Fruit fly (Drosophila melanogaster) whole organism, embryonic: ENCODE measurements around the gene CG10809.
A peak's percentile ranks its signal among the peaks of the same experiment; 100 is the strongest.

Source experiments
- Atf3 ChIP-seq: fragments of 200-800 bp; sonication (Bioruptor generic); optimal IDR thresholded peaks from 3 replicates; lab custom pipeline; 2016; ENCODE audit warnings: missing biosample characterization, missing genetic modification characterization
- Blimp-1 ChIP-seq: fragments of 200-800 bp; sonication (Bioruptor generic); optimal IDR thresholded peaks from 3 replicates; lab custom pipeline; 2018; ENCODE audit warnings: missing biosample characterization, missing genetic modification characterization, mild to moderate bottlenecking, moderate library complexity, missing genetic modification reagents
- CG10147 ChIP-seq: fragments of 200-800 bp; sonication (Bioruptor generic); optimal IDR thresholded peaks from 2 replicates; lab custom pipeline; 2019; ENCODE audit warnings: missing biosample characterization, mild to moderate bottlenecking, missing genetic modification characterization, moderate library complexity
- CG1024 ChIP-seq: fragments of 200-800 bp; sonication (Bioruptor generic); IDR thresholded peaks from 2 replicates; pipeline ENCODE4 v1.3.6; 2022; ENCODE audit warnings: missing biosample characterization, missing genetic modification characterization
- CG10462 ChIP-seq: fragments of 200-800 bp; sonication (Bioruptor generic); optimal IDR thresholded peaks from 2 replicates; lab custom pipeline; 2016; ENCODE audit warnings: missing biosample characterization, missing genetic modification characterization
- CG10543 ChIP-seq: fragments of 200-800 bp; sonication (Bioruptor generic); optimal IDR thresholded peaks from 3 replicates; lab custom pipeline; 2017; ENCODE audit warnings: missing biosample characterization, mild to moderate bottlenecking, missing genetic modification characterization, moderate library complexity
- CG12155 ChIP-seq: fragments of 200-800 bp; sonication (Bioruptor generic); optimal IDR thresholded peaks from 3 replicates; lab custom pipeline; 2016; ENCODE audit warnings: missing biosample characterization, missing genetic modification characterization
- CG13287 ChIP-seq: fragments of 200-800 bp; sonication (Bioruptor generic); IDR thresholded peaks from 2 replicates; pipeline ENCODE4 v1.3.6; 2022; ENCODE audit warnings: missing biosample characterization, missing genetic modification characterization; ENCODE audit not compliant: partially characterized antibody
- CG13775 ChIP-seq: fragments of 200-800 bp; sonication (Bioruptor generic); optimal IDR thresholded peaks from 3 replicates; lab custom pipeline; 2017; ENCODE audit warnings: missing biosample characterization, mild to moderate bottlenecking, missing genetic modification characterization
- CG18476 ChIP-seq: fragments of 200-800 bp; sonication (Bioruptor generic); optimal IDR thresholded peaks from 2 replicates; lab custom pipeline; 2016; ENCODE audit warnings: missing biosample characterization, mild to moderate bottlenecking, missing genetic modification characterization
- CG2129 ChIP-seq: fragments of 200-800 bp; sonication (Bioruptor generic); IDR thresholded peaks from 2 replicates; pipeline ENCODE4 v1.3.6; 2022; ENCODE audit warnings: missing biosample characterization, missing genetic modification characterization; ENCODE audit not compliant: partially characterized antibody
- CG2889 ChIP-seq: fragments of 200-800 bp; sonication (Bioruptor generic); IDR thresholded peaks from 3 replicates; pipeline ENCODE4 v1.3.6; 2022; ENCODE audit warnings: missing biosample characterization, missing genetic modification characterization
- CG3065 ChIP-seq: fragments of 200-800 bp; sonication (Bioruptor generic); optimal IDR thresholded peaks from 2 replicates; lab custom pipeline; 2016; ENCODE audit warnings: missing biosample characterization, missing genetic modification characterization
- CG32767 ChIP-seq: fragments of 200-800 bp; sonication (Bioruptor generic); IDR thresholded peaks from 2 replicates; pipeline ENCODE4 v1.3.6; 2022; ENCODE audit warnings: missing biosample characterization, missing genetic modification characterization
- CG4328 ChIP-seq: fragments of 200-800 bp; sonication (Bioruptor generic); optimal IDR thresholded peaks from 3 replicates; lab custom pipeline; 2017; ENCODE audit warnings: missing biosample characterization, missing genetic modification reagents, missing genetic modification characterization
- CG4424 ChIP-seq: fragments of 200-800 bp; sonication (Bioruptor generic); optimal IDR thresholded peaks from 3 replicates; lab custom pipeline; 2016; ENCODE audit warnings: missing biosample characterization, missing genetic modification characterization
- CG5180 ChIP-seq: fragments of 200-800 bp; sonication (Bioruptor generic); optimal IDR thresholded peaks from 3 replicates; lab custom pipeline; 2017; ENCODE audit warnings: missing biosample characterization, missing genetic modification characterization, mild to moderate bottlenecking, moderate library complexity, missing genetic modification reagents
- CG6254 ChIP-seq: fragments of 200-800 bp; sonication (Bioruptor generic); optimal IDR thresholded peaks from 3 replicates; lab custom pipeline; 2017; ENCODE audit warnings: mild to moderate bottlenecking, missing biosample characterization, missing genetic modification reagents, missing genetic modification characterization
- CG7786 ChIP-seq: fragments of 200-800 bp; sonication (Bioruptor generic); optimal IDR thresholded peaks from 2 replicates; lab custom pipeline; 2016; ENCODE audit warnings: missing biosample characterization, missing genetic modification characterization
- CG7928 ChIP-seq: fragments of 200-800 bp; sonication (Bioruptor generic); optimal IDR thresholded peaks from 2 replicates; lab custom pipeline; 2017; ENCODE audit warnings: missing biosample characterization, mild to moderate bottlenecking, missing genetic modification characterization
- Dbx ChIP-seq: fragments of 200-800 bp; sonication (Bioruptor generic); IDR thresholded peaks from 3 replicates; pipeline ENCODE4 v1.3.6; 2022; ENCODE audit warnings: missing biosample characterization, missing genetic modification characterization
- Dref ChIP-seq: fragments of 200-800 bp; sonication (Bioruptor generic); IDR thresholded peaks from 2 replicates; pipeline ENCODE4 v1.3.6; 2022; ENCODE audit warnings: missing biosample characterization, missing genetic modification characterization
- Fer2 ChIP-seq: fragments of 200-800 bp; sonication (Bioruptor generic); optimal IDR thresholded peaks from 2 replicates; lab custom pipeline; 2018; ENCODE audit warnings: missing biosample characterization, mild to moderate bottlenecking, missing genetic modification characterization, moderate library complexity
- Nf-YA ChIP-seq: fragments of 200-800 bp; sonication (Bioruptor generic); IDR thresholded peaks from 2 replicates; pipeline ENCODE4 v1.3.6; 2022; ENCODE audit warnings: missing biosample characterization, missing genetic modification characterization
- ash1 ChIP-seq: fragments of 200-800 bp; sonication (Bioruptor generic); optimal IDR thresholded peaks from 2 replicates; lab custom pipeline; 2018; ENCODE audit warnings: missing biosample characterization, mild to moderate bottlenecking, missing genetic modification characterization
- br ChIP-seq: fragments of >200 bp; optimal IDR thresholded peaks from 2 replicates; lab custom pipeline; 2017
- caup ChIP-seq: fragments of 200-800 bp; sonication (Bioruptor generic); optimal IDR thresholded peaks from 3 replicates; lab custom pipeline; 2017; ENCODE audit warnings: missing biosample characterization, mild to moderate bottlenecking, missing genetic modification characterization, moderate library complexity; ENCODE audit not compliant: severe bottlenecking
- cg ChIP-seq: fragments of 200-800 bp; sonication (Bioruptor generic); optimal IDR thresholded peaks from 3 replicates; lab custom pipeline; 2019; ENCODE audit warnings: missing biosample characterization, mild to moderate bottlenecking, missing genetic modification characterization, moderate library complexity
- chm ChIP-seq: fragments of 200-800 bp; sonication (Bioruptor generic); IDR thresholded peaks from 2 replicates; pipeline ENCODE4 v1.3.6; 2022; ENCODE audit warnings: missing biosample characterization, missing genetic modification characterization
- ci ChIP-seq: fragments of 200-800 bp; sonication (Bioruptor generic); IDR thresholded peaks from 3 replicates; pipeline ENCODE4 v1.3.6; 2022; ENCODE audit warnings: missing biosample characterization, missing genetic modification characterization
- crc ChIP-seq: fragments of 200-800 bp; sonication (Bioruptor generic); optimal IDR thresholded peaks from 2 replicates; lab custom pipeline; 2016; ENCODE audit warnings: missing biosample characterization, missing genetic modification characterization
- crol ChIP-seq: fragments of 200-800 bp; sonication (Bioruptor generic); IDR thresholded peaks from 2 replicates; pipeline ENCODE4 v1.3.6; 2022; ENCODE audit warnings: missing biosample characterization, missing genetic modification characterization
- dati ChIP-seq: fragments of 200-800 bp; sonication (Bioruptor generic); IDR thresholded peaks from 2 replicates; pipeline ENCODE4 v1.3.6; 2022; ENCODE audit warnings: missing biosample characterization, missing genetic modification characterization
- dimm ChIP-seq: fragments of 200-800 bp; sonication (Bioruptor generic); IDR thresholded peaks from 2 replicates; pipeline ENCODE4 v1.3.6; 2022; ENCODE audit warnings: missing biosample characterization, missing genetic modification characterization
- disco-r ChIP-seq: fragments of 200-800 bp; sonication (Bioruptor generic); optimal IDR thresholded peaks from 2 replicates; lab custom pipeline; 2016; ENCODE audit warnings: missing biosample characterization, missing genetic modification characterization
- emc ChIP-seq: fragments of 200-800 bp; sonication (Bioruptor generic); optimal IDR thresholded peaks from 2 replicates; lab custom pipeline; 2016; ENCODE audit warnings: missing biosample characterization, missing genetic modification characterization
- en ChIP-seq: fragments of 200-800 bp; sonication (Bioruptor generic); optimal IDR thresholded peaks from 2 replicates; lab custom pipeline; 2016; ENCODE audit warnings: missing biosample characterization, missing genetic modification characterization
- fu2 ChIP-seq: fragments of 200-800 bp; sonication (Bioruptor generic); optimal IDR thresholded peaks from 2 replicates; lab custom pipeline; 2016; ENCODE audit warnings: missing biosample characterization, missing genetic modification characterization
- grau ChIP-seq: fragments of 200-800 bp; optimal IDR thresholded peaks from 3 replicates; lab custom pipeline; 2019; ENCODE audit warnings: missing biosample characterization, mild to moderate bottlenecking, missing genetic modification characterization, moderate library complexity
- her ChIP-seq: fragments of 200-800 bp; sonication (Bioruptor generic); optimal IDR thresholded peaks from 2 replicates; lab custom pipeline; 2016; ENCODE audit warnings: missing biosample characterization, missing genetic modification characterization
- sens-2 ChIP-seq: fragments of 200-800 bp; sonication (Bioruptor generic); IDR thresholded peaks from 2 replicates; pipeline ENCODE4 v1.3.6; 2022; ENCODE audit warnings: missing biosample characterization, missing genetic modification characterization
- sna ChIP-seq: fragments of 200-800 bp; sonication (Bioruptor generic); IDR thresholded peaks from 2 replicates; pipeline ENCODE4 v1.3.6; 2022; ENCODE audit warnings: missing biosample characterization, missing genetic modification characterization; ENCODE audit not compliant: partially characterized antibody
- tio ChIP-seq: fragments of 200-800 bp; sonication (Bioruptor generic); optimal IDR thresholded peaks from 2 replicates; lab custom pipeline; 2017; ENCODE audit warnings: missing biosample characterization, missing genetic modification characterization, inconsistent platforms
- tll ChIP-seq, 2 experiments: fragments of 200-800 bp in 1 of 2; fragments of >200 bp in 1 of 2; sonication (Bioruptor generic) in 1 of 2; optimal IDR thresholded peaks; 2 replicates each; lab custom pipeline; 2017 to 2019; ENCODE audit warnings: missing biosample characterization in 2 of 2, missing genetic modification characterization in 2 of 2, mild to moderate bottlenecking in 1 of 2, moderate library complexity in 1 of 2
- toy ChIP-seq: fragments of 200-800 bp; sonication (Bioruptor generic); IDR thresholded peaks from 2 replicates; pipeline ENCODE4 v1.3.6; 2022; ENCODE audit warnings: missing biosample characterization, missing genetic modification characterization
- twi ChIP-seq: fragments of 200-800 bp; optimal IDR thresholded peaks from 2 replicates; lab custom pipeline; 2019; ENCODE audit warnings: missing biosample characterization, mild to moderate bottlenecking, missing genetic modification characterization, moderate library complexity
- unpg ChIP-seq: fragments of 200-800 bp; sonication (Bioruptor generic); optimal IDR thresholded peaks from 3 replicates; lab custom pipeline; 2018; ENCODE audit warnings: missing biosample characterization, mild to moderate bottlenecking, missing genetic modification characterization, moderate library complexity
- vfl ChIP-seq: fragments of 200-800 bp; sonication (Bioruptor generic); optimal IDR thresholded peaks from 2 replicates; lab custom pipeline; 2016; ENCODE audit warnings: missing biosample characterization, missing genetic modification characterization
- vvl ChIP-seq: fragments of 200-800 bp; sonication (Bioruptor generic); IDR thresholded peaks from 2 replicates; pipeline ENCODE4 v1.3.6; 2022; ENCODE audit warnings: missing biosample characterization, missing genetic modification characterization
- zen2 ChIP-seq: fragments of 200-800 bp; sonication (Bioruptor generic); IDR thresholded peaks from 3 replicates; pipeline ENCODE4 v1.3.6; 2022; ENCODE audit warnings: missing biosample characterization, missing genetic modification characterization; ENCODE audit not compliant: partially characterized antibody

The CG10809 gene

dm6 chr3L:9855784-9856426 lies 3.8 kb downstream of the CG10809 start (continued):
- TF ChIP-seq CG10147 (GFP tag; lab: Kevin White, UChicago) (peak; percentile 94), CG3065 (GFP tag; lab: Kevin White, UChicago) (peak; percentile 92), CG4424 (peak; percentile 99), CG13775 (GFP tag; lab: Kevin White, UChicago) (peak; percentile 95), sna (no peak), CG7786 (peak; percentile 97), zen2 (GFP tag; lab: Robert Waterston, UW) (no peak), CG18476 (GFP tag; lab: Kevin White, UChicago) (peak; percentile 97), crc (GFP tag; lab: Kevin White, UChicago) (peak; percentile 93), sens-2 (GFP tag; lab: Robert Waterston, UW) (peak; percentile 98), unpg (peak; percentile 97), CG1024 (GFP tag; lab: Robert Waterston, UW) (peak; percentile 93), Fer2 (tag; lab: Kevin White, UChicago) (peak; percentile 81), caup (GFP tag; lab: Kevin White, UChicago) (peak; percentile 92), CG32767 (peak; percentile 97), dimm (GFP tag; lab: Robert Waterston, UW) (peak; percentile 93), CG12155 (GFP tag; lab: Kevin White, UChicago) (peak; percentile 90), cg (GFP tag; lab: Kevin White, UChicago) (peak; percentile 88), Nf-YA (GFP tag; lab: Robert Waterston, UW) (peak; percentile 93), her (GFP tag; lab: Kevin White, UChicago) (peak; percentile 94), CG10543 (GFP tag; lab: Kevin White, UChicago) (peak; percentile 89), toy (peak; percentile 84), emc (GFP tag; lab: Kevin White, UChicago) (peak; percentile 83), tio (GFP tag; lab: Kevin White, UChicago) (peak; percentile 96), disco-r (GFP tag; lab: Kevin White, UChicago) (peak; percentile 94), crol (peak; percentile 81), CG5180 (GFP tag; lab: Kevin White, UChicago) (peak; percentile 92), vvl (GFP tag; lab: Robert Waterston, UW) (peak; percentile 99), ci (GFP tag; lab: Robert Waterston, UW) (peak; percentile 99), CG2129 (GFP tag; lab: Robert Waterston, UW) (no peak), twi (peak; percentile 100), grau (peak; percentile 94), chm (GFP tag; lab: Robert Waterston, UW) (peak; percentile 99), Dbx (peak; percentile 81), CG6254 (GFP tag; lab: Kevin White, UChicago) (peak; percentile 97), CG10462 (GFP tag; lab: Kevin White, UChicago) (peak; percentile 96), ash1 (GFP tag; lab: Kevin White, UChicago) (peak; percentile 73), CG4328 (GFP tag; lab: Kevin White, UChicago) (peak; percentile 94), CG13287 (no peak), Blimp-1 (GFP tag; lab: Kevin White, UChicago) (peak; percentile 99), fu2 (GFP tag; lab: Kevin White, UChicago) (peak; percentile 90), CG7928 (GFP tag; lab: Kevin White, UChicago) (peak; percentile 71), Dref (GFP tag; lab: Robert Waterston, UW) (no peak), dati (GFP tag; lab: Robert Waterston, UW) (peak; percentile 94), en (GFP tag; lab: Kevin White, UChicago) (peak; percentile 96), tll (GFP tag; optimal IDR thresholded peaks at IDR 0.05; lab: Kevin White, UChicago) (peak in 1 of 2 experiments; percentile 97), Atf3 (peak; percentile 97), vfl (GFP tag; lab: Kevin White, UChicago) (peak; percentile 89), CG2889 (peak; percentile 91), br (lab: Kevin White, UChicago) (no peak)
